Worm (Caenorhabditis elegans) whole organism, young adult: ENCODE measurements around the gene cul-6.

Source experiments
- B0336.3 ChIP-seq: fragments of 200-800 bp; sonication (Bioruptor generic); IDR thresholded peaks from 2 replicates; pipeline ENCODE4 v1.3.6; 2022; ENCODE audit warnings: missing genetic modification characterization, missing compliant biosample characterization
- C17E4.6 ChIP-seq: fragments of 200-800 bp; sonication (Bioruptor generic); IDR thresholded peaks from 2 replicates; pipeline ENCODE4 v1.3.6; 2022; ENCODE audit warnings: missing genetic modification reagents, missing genetic modification characterization, missing compliant biosample characterization
- D2030.7 ChIP-seq: fragments of 200-800 bp; sonication (Bioruptor generic); IDR thresholded peaks from 2 replicates; pipeline ENCODE4 v1.3.6; 2022; ENCODE audit warnings: missing genetic modification reagents, missing genetic modification characterization, missing compliant biosample characterization
- F49E8.2 ChIP-seq: sonication (generic microtip); optimal IDR thresholded peaks from 3 replicates; lab custom pipeline; 2017; ENCODE audit warnings: missing genetic modification characterization, mild to moderate bottlenecking, missing compliant biosample characterization, antibody characterized with exemption, moderate library complexity; ENCODE audit not compliant: insufficient read depth
- F52B5.7 ChIP-seq: sonication (generic microtip); optimal IDR thresholded peaks from 2 replicates; lab custom pipeline; 2016; ENCODE audit warnings: mild to moderate bottlenecking, missing genetic modification characterization, missing compliant biosample characterization
- F55B11.4 ChIP-seq: sonication (generic microtip); optimal IDR thresholded peaks from 2 replicates; lab custom pipeline; 2016; ENCODE audit warnings: missing compliant biosample characterization, missing genetic modification characterization, borderline replicate concordance; ENCODE audit not compliant: insufficient read depth
- F57A8.1 ChIP-seq: fragments of 200-800 bp; sonication (Bioruptor generic); optimal IDR thresholded peaks from 2 replicates; lab custom pipeline; 2018; ENCODE audit warnings: mild to moderate bottlenecking, missing genetic modification characterization, moderate library complexity, missing compliant biosample characterization
- F57C9.4 ChIP-seq: sonication (generic microtip); optimal IDR thresholded peaks from 2 replicates; lab custom pipeline; 2017; ENCODE audit warnings: mild to moderate bottlenecking, missing genetic modification characterization, missing compliant biosample characterization
- K12H6.12 ChIP-seq: fragments of 200-800 bp; sonication (Bioruptor generic); optimal IDR thresholded peaks from 2 replicates; lab custom pipeline; 2018; ENCODE audit warnings: mild to moderate bottlenecking, missing genetic modification characterization, missing compliant biosample characterization
- T26A5.8 ChIP-seq: sonication (generic microtip); optimal IDR thresholded peaks from 2 replicates; lab custom pipeline; 2016; ENCODE audit warnings: missing genetic modification characterization, missing compliant biosample characterization
- Y53F4B.3 ChIP-seq: fragments of 200-800 bp; sonication (Bioruptor generic); IDR thresholded peaks from 2 replicates; pipeline ENCODE4 v1.3.6; 2022; ENCODE audit warnings: missing genetic modification reagents, missing genetic modification characterization, missing compliant biosample characterization
- Y53G8AR.9 ChIP-seq: fragments of 200-800 bp; sonication (Bioruptor generic); conservative IDR thresholded peaks from 2 replicates; pipeline ENCODE4 v1.3.6; 2022; ENCODE audit warnings: missing genetic modification reagents, missing genetic modification characterization, missing compliant biosample characterization
- Y56A3A.18 ChIP-seq: fragments of 200-800 bp; sonication (Bioruptor generic); IDR thresholded peaks from 2 replicates; pipeline ENCODE4 v1.3.6; 2022; ENCODE audit warnings: missing genetic modification reagents, missing genetic modification characterization, missing compliant biosample characterization
- Y95B8A.8 ChIP-seq: fragments of 200-800 bp; sonication (Bioruptor generic); IDR thresholded peaks from 2 replicates; pipeline ENCODE4 v1.3.6; 2022; ENCODE audit warnings: missing genetic modification reagents, missing genetic modification characterization, missing compliant biosample characterization
- aptf-2 ChIP-seq: fragments of 200-800 bp; sonication (Bioruptor generic); conservative IDR thresholded peaks from 2 replicates; pipeline ENCODE4 v1.3.6; 2022; ENCODE audit warnings: missing genetic modification reagents, missing genetic modification characterization, missing compliant biosample characterization
- atf-7 ChIP-seq: sonication (generic microtip); optimal IDR thresholded peaks from 2 replicates; lab custom pipeline; 2017; ENCODE audit warnings: mild to moderate bottlenecking, missing genetic modification characterization, missing compliant biosample characterization
- athp-1 ChIP-seq: sonication (generic microtip); optimal IDR thresholded peaks from 2 replicates; lab custom pipeline; 2017; ENCODE audit warnings: mild to moderate bottlenecking, missing genetic modification characterization, missing compliant biosample characterization
- attf-5 ChIP-seq: fragments of 200-800 bp; sonication (Bioruptor generic); optimal IDR thresholded peaks from 2 replicates; lab custom pipeline; 2018; ENCODE audit warnings: mild to moderate bottlenecking, missing genetic modification characterization, missing compliant biosample characterization
- attf-6 ChIP-seq: fragments of 200-800 bp; sonication (Bioruptor generic); IDR thresholded peaks from 2 replicates; pipeline ENCODE4 v1.3.6; 2022; ENCODE audit warnings: missing genetic modification reagents, missing genetic modification characterization, missing compliant biosample characterization
- bed-2 ChIP-seq: fragments of 200-800 bp; sonication (Bioruptor generic); IDR thresholded peaks from 2 replicates; pipeline ENCODE4 v1.3.6; 2022; ENCODE audit warnings: missing genetic modification reagents, missing genetic modification characterization, missing compliant biosample characterization
- ccch-3 ChIP-seq: fragments of 200-800 bp; sonication (Bioruptor generic); optimal IDR thresholded peaks from 2 replicates; lab custom pipeline; 2018; ENCODE audit warnings: mild to moderate bottlenecking, missing genetic modification characterization, missing compliant biosample characterization
- efl-1 ChIP-seq: fragments of 150-350 bp; optimal IDR thresholded peaks from 2 replicates; lab custom pipeline; 2014; ENCODE audit warnings: missing biosample characterization, missing genetic modification reagents, missing genetic modification characterization
- egl-44 ChIP-seq: fragments of 200-800 bp; sonication (Bioruptor generic); IDR thresholded peaks from 2 replicates; pipeline ENCODE4 v1.3.6; 2022; ENCODE audit warnings: missing genetic modification reagents, missing genetic modification characterization, missing compliant biosample characterization
- ekl-4 ChIP-seq: fragments of 200-800 bp; sonication (Bioruptor generic); IDR thresholded peaks from 2 replicates; pipeline ENCODE4 v1.3.6; 2022; ENCODE audit warnings: missing genetic modification reagents, missing genetic modification characterization, missing compliant biosample characterization
- hrde-1 ChIP-seq: sonication (generic microtip); optimal IDR thresholded peaks from 2 replicates; lab custom pipeline; 2016; ENCODE audit warnings: missing genetic modification characterization, mild to moderate bottlenecking, missing compliant biosample characterization, moderate library complexity, missing genotype, missing genetic modification reagents, borderline replicate concordance
- hsf-1 ChIP-seq: fragments of 200-800 bp; sonication (Bioruptor generic); IDR thresholded peaks from 2 replicates; pipeline ENCODE4 v1.3.6; 2022; ENCODE audit warnings: missing genetic modification reagents, missing genetic modification characterization, missing compliant biosample characterization
- lin-54 ChIP-seq: fragments of 200-800 bp; sonication (Bioruptor generic); optimal IDR thresholded peaks from 2 replicates; lab custom pipeline; 2018; ENCODE audit warnings: mild to moderate bottlenecking, missing genetic modification characterization, missing compliant biosample characterization
- madf-6 ChIP-seq: fragments of 200-800 bp; sonication (Bioruptor generic); IDR thresholded peaks from 2 replicates; pipeline ENCODE4 v1.3.6; 2022; ENCODE audit warnings: missing genetic modification reagents, missing genetic modification characterization, missing compliant biosample characterization
- mes-4 ChIP-seq: sonication (generic microtip); optimal IDR thresholded peaks from 2 replicates; lab custom pipeline; 2016; ENCODE audit warnings: missing genotype, missing genetic modification characterization, missing compliant biosample characterization
- mxl-1 ChIP-seq: sonication (generic microtip); optimal IDR thresholded peaks from 2 replicates; lab custom pipeline; 2016; ENCODE audit warnings: missing genetic modification characterization, missing compliant biosample characterization
- nfyb-1 ChIP-seq: fragments of 200-800 bp; sonication (Bioruptor generic); IDR thresholded peaks from 2 replicates; pipeline ENCODE4 v1.3.6; 2022; ENCODE audit warnings: missing genetic modification reagents, missing genetic modification characterization, missing compliant biosample characterization
- nhr-179 ChIP-seq: sonication (generic microtip); optimal IDR thresholded peaks from 2 replicates; lab custom pipeline; 2016; ENCODE audit warnings: mild to moderate bottlenecking, missing genetic modification characterization, missing compliant biosample characterization
- nhr-27 ChIP-seq: fragments of 200-800 bp; sonication (Bioruptor generic); optimal IDR thresholded peaks from 2 replicates; lab custom pipeline; 2018; ENCODE audit warnings: mild to moderate bottlenecking, missing genetic modification characterization, moderate library complexity, missing compliant biosample characterization
- rec-8 ChIP-seq, 2 experiments: sonication (generic microtip); optimal IDR thresholded peaks; 2 replicates each; lab custom pipeline; 2016; ENCODE audit warnings: mild to moderate bottlenecking in 2 of 2, missing genetic modification characterization in 2 of 2, missing genetic modification reagents in 2 of 2, missing genotype in 2 of 2, missing biosample characterization in 1 of 2, missing compliant biosample characterization in 1 of 2, moderate library complexity in 1 of 2
- repo-1 ChIP-seq: sonication (generic microtip); optimal IDR thresholded peaks from 2 replicates; lab custom pipeline; 2017; ENCODE audit warnings: mild to moderate bottlenecking, missing genetic modification characterization, missing compliant biosample characterization
- sptf-2 ChIP-seq: fragments of 200-800 bp; sonication (Bioruptor generic); optimal IDR thresholded peaks from 2 replicates; lab custom pipeline; 2018; ENCODE audit warnings: mild to moderate bottlenecking, missing genetic modification characterization, missing compliant biosample characterization
- unc-130 ChIP-seq: sonication (generic microtip); optimal IDR thresholded peaks from 2 replicates; lab custom pipeline; 2016; ENCODE audit warnings: missing genetic modification reagents, missing genetic modification characterization, missing compliant biosample characterization
- zfh-2 ChIP-seq: fragments of 200-800 bp; sonication (Bioruptor generic); conservative IDR thresholded peaks from 2 replicates; pipeline ENCODE4 v1.3.6; 2022; ENCODE audit warnings: missing genetic modification reagents, missing genetic modification characterization, missing compliant biosample characterization
- ztf-18 ChIP-seq: sonication (generic microtip); optimal IDR thresholded peaks from 2 replicates; lab custom pipeline; 2016; ENCODE audit warnings: missing genotype, mild to moderate bottlenecking, missing genetic modification characterization, missing compliant biosample characterization
- ztf-3 ChIP-seq: fragments of 200-800 bp; sonication (Bioruptor generic); optimal IDR thresholded peaks from 2 replicates; lab custom pipeline; 2018; ENCODE audit warnings: mild to moderate bottlenecking, missing genetic modification characterization, missing compliant biosample characterization

The cul-6 gene

DNA sequence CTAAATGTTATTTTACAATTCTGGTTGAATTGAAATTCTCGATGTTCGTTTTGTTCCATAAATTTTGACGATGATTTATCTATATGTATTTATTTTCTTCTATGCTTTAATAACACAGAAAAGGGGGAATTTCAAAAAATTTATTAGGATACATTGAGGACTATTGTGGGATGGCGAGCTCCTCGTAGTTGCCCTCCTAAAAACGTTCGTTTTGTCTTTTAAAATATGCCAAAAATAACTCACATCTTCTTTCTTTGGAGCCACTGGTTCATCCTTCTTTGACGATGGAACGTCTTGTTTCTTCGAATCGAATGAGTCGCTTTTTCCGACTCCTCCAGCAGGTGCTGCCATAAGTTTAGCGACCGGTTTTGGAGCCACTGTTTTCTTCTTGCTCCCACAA is 19.7 kb downstream of the cul-6 start:
- TF ChIP-seq rec-8 (tag; optimal IDR thresholded peaks at IDR 0.05; lab: Kevin White, UChicago) (no peak), B0336.3 (GFP tag; lab: Robert Waterston, UW) (peak; percentile 66), ekl-4 (GFP tag; lab: Robert Waterston, UW) (peak; percentile 57), F55B11.4 (tag; lab: Kevin White, UChicago) (no peak), egl-44 (GFP tag; lab: Robert Waterston, UW) (no peak), Y53G8AR.9 (GFP tag; lab: Robert Waterston, UW) (no peak), D2030.7 (GFP tag; lab: Robert Waterston, UW) (no peak), Y95B8A.8 (no peak), mes-4 (tag; lab: Kevin White, UChicago) (peak; percentile 30), F57C9.4 (tag; lab: Kevin White, UChicago) (no peak), attf-6 (0 out of 2 replicates have a peak, but pooled peaks have one; percentile 41), aptf-2 (GFP tag; lab: Robert Waterston, UW) (no peak), mxl-1 (no peak), nhr-179 (tag; lab: Kevin White, UChicago) (no peak), efl-1 (GFP tag; lab: Kevin White, UChicago) (no peak), atf-7 (tag; lab: Kevin White, UChicago) (peak; percentile 1), repo-1 (tag; lab: Kevin White, UChicago) (peak; percentile 53), Y53F4B.3 (no peak), F57A8.1 (GFP tag; lab: Kevin White, UChicago) (no peak), T26A5.8 (tag; lab: Kevin White, UChicago) (peak; percentile 1), nhr-27 (no peak), madf-6 (GFP tag; lab: Robert Waterston, UW) (peak; percentile 65), bed-2 (GFP tag; lab: Robert Waterston, UW) (no peak), nfyb-1 (no peak), sptf-2 (GFP tag; lab: Kevin White, UChicago) (no peak), ztf-18 (tag; lab: Kevin White, UChicago) (no peak), C17E4.6 (peak; percentile 54; the same call in 1 of the 2 replicates), K12H6.12 (tag; lab: Kevin White, UChicago) (no peak), ccch-3 (GFP tag; lab: Kevin White, UChicago) (no peak), zfh-2 (no peak), athp-1 (tag; lab: Kevin White, UChicago) (peak; percentile 45), hrde-1 (tag; lab: Kevin White, UChicago) (peak; percentile 61), F52B5.7 (tag; lab: Kevin White, UChicago) (peak; percentile 38), lin-54 (GFP tag; lab: Kevin White, UChicago) (peak; percentile 7), ztf-3 (no peak), F49E8.2 (tag; lab: Kevin White, UChicago) (peak; percentile 61), unc-130 (GFP tag; lab: Kevin White, UChicago) (peak; percentile 33), Y56A3A.18 (GFP tag; lab: Robert Waterston, UW) (0 out of 2 replicates have a peak, but pooled peaks have one; percentile 47), attf-5 (GFP tag; lab: Kevin White, UChicago) (no peak), hsf-1 (GFP tag; lab: Robert Waterston, UW) (peak; percentile 62)
